Fruit fly (Drosophila melanogaster): ENCODE results near the gene mdy.

dm6 chr2L:16868897-16869324 lies 52.5 kb downstream of the mdy start:
- no peak for TF ChIP-seq Dll (optimal IDR thresholded peaks at IDR 0.05)
- no peak for TF ChIP-seq pan (optimal IDR thresholded peaks at IDR 0.05)
- no peak for TF ChIP-seq CG8478 (optimal IDR thresholded peaks at IDR 0.05)
- no peak for TF ChIP-seq psq (optimal IDR thresholded peaks at IDR 0.05)
- TF ChIP-seq usp (GFP tag; optimal IDR thresholded peaks at IDR 0.05), result no peak
